Worm (Caenorhabditis elegans) whole organism, L2 larva: ENCODE measurements around the gene W03A5.2.

Experiments used
- ama-1 ChIP-seq: fragments of 150-350 bp; optimal IDR thresholded peaks from 2 replicates; lab custom pipeline; 2018; ENCODE audit warnings: inconsistent platforms
- egl-27 ChIP-seq: sonication (generic microtip); optimal IDR thresholded peaks from 3 replicates; lab custom pipeline; 2017; ENCODE audit warnings: missing biosample characterization, missing genetic modification reagents, missing genetic modification characterization
- lin-13 ChIP-seq: fragments of 150-350 bp; optimal IDR thresholded peaks from 2 replicates; lab custom pipeline; 2014; ENCODE audit warnings: missing biosample characterization, missing genetic modification reagents, missing genetic modification characterization
- lsy-2 ChIP-seq, 2 experiments: fragments of 150-350 bp in 1 of 2; sonication (generic microtip) in 1 of 2; optimal IDR thresholded peaks; 2 replicates each; lab custom pipeline; 2014 to 2017; ENCODE audit warnings: missing biosample characterization in 2 of 2, missing genetic modification characterization in 2 of 2
- mbf-1 ChIP-seq: sonication (generic microtip); optimal IDR thresholded peaks from 2 replicates; lab custom pipeline; 2017; ENCODE audit warnings: missing biosample characterization, missing genetic modification characterization
- nhr-6 ChIP-seq: fragments of 150-350 bp; optimal IDR thresholded peaks from 2 replicates; lab custom pipeline; 2014; ENCODE audit warnings: missing biosample characterization, missing genetic modification characterization
- sem-4 ChIP-seq: fragments of 150-350 bp; optimal IDR thresholded peaks from 2 replicates; lab custom pipeline; 2014; ENCODE audit warnings: missing biosample characterization, missing genetic modification reagents, missing genetic modification characterization
- snpc-4 ChIP-seq: fragments of 150-350 bp; optimal IDR thresholded peaks from 2 replicates; lab custom pipeline; 2014; ENCODE audit warnings: missing biosample characterization, missing genetic modification characterization

DNA sequence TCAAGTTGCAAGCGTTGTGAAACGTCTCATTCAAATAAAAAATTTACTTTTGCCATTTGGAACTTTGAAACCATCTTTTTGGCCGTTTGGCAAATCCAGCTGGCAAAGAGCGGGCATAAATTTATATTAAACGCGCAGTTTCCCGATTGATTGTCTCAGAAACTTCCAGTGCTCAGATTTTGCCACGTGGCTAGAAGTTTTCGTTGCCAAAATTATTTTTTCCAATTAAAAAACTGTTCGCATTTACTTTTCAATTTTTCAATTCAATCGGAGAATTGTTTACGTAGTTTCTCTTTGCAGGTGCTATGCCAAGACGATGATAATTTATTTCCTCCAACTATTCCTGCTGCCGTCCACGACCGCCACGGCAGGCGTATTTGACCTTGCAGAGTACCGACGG lies 47.5 kb downstream of the W03A5.2 start, which contains the start of gene F48E8.4:
- TF ChIP-seq egl-27 (tag; lab: Kevin White, UChicago) (no peak), sem-4 (no peak), snpc-4 (tag; lab: Kevin White, UChicago) (no peak), lin-13 (GFP tag; lab: Kevin White, UChicago) (no peak), lsy-2 (tag; optimal IDR thresholded peaks at IDR 0.05; lab: Kevin White, UChicago) (no peak), ama-1 (no peak), nhr-6 (tag; lab: Kevin White, UChicago) (no peak), mbf-1 (tag; lab: Kevin White, UChicago) (no peak)
